Worm (Caenorhabditis elegans): ENCODE measurements around the gene R01H2.7.

DNA sequence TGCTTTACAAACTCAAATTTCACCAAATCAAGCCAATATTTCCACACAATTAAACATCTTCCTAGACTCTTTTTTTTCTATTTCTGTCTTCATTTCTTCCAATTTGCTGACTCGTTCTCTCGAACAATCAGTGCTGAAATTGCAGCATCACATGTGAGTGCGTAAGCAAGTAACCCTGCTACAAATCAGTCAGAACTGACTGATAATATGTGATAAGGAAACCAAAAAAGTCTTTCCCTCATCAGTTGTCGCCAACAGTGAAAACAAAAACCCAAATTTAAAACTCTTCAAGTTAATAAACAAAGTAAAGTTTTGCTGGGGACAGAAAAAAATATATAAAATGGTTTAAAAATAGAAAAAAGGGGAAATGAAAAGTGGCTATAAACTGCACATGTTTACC is 54.1 kb downstream of the R01H2.7 start:
- TF ChIP-seq vab-7 (GFP tag; IDR thresholded peaks at IDR 0.05), result no peak
- TF ChIP-seq pha-4 (GFP tag; IDR thresholded peaks at IDR 0.05), result no peak
- no peak for TF ChIP-seq pha-4 (tag; optimal IDR thresholded peaks at IDR 0.05)
- TF ChIP-seq fkh-10 (GFP tag; optimal IDR thresholded peaks at IDR 0.05), result no peak
- TF ChIP-seq skn-1 (tag; optimal IDR thresholded peaks at IDR 0.05), result no peak
- TF ChIP-seq unc-130 (GFP tag; optimal IDR thresholded peaks at IDR 0.05), result no peak
- no peak for TF ChIP-seq egl-27 (tag; optimal IDR thresholded peaks at IDR 0.05)
- no peak for TF ChIP-seq T26A8.4 (GFP tag; IDR thresholded peaks at IDR 0.05)
